Worm (Caenorhabditis elegans): Measurements from ENCODE around the gene bus-12.

DNA sequence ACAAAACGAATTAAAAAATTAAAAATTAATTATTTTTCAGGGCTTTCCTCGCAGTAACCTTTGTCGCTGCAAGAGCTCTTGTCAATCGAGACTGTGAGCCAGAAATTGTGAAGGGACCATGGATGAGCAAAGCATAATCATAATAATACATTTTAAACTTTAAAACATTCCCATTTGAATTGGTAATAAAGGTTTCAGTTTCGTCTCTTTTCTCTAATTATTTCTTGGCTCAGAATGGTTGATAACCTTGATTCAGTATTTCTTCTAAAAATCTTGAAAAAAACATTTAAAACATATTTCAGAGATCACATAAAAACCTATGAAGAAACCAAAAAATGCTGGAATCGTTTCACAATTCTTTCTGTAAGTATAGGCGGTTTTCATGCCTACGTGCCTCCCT lies 2.9 kb downstream of the bus-12 start, which contains the start of gene JC8.16:
- TF ChIP-seq unc-30 (tag; optimal IDR thresholded peaks at IDR 0.05), result no peak
- TF ChIP-seq fkh-10 (GFP tag; optimal IDR thresholded peaks at IDR 0.05), result no peak
